Worm (Caenorhabditis elegans) whole organism, early embryonic: Measurements from ENCODE around the gene Y69A2AR.51.

ENCODE experiments used
- F13C5.2 ChIP-seq: sonication (generic microtip); optimal IDR thresholded peaks from 2 replicates; lab custom pipeline; 2017; ENCODE audit warnings: mild to moderate bottlenecking, missing genetic modification characterization, inconsistent platforms, missing compliant biosample characterization
- aly-1 ChIP-seq: sonication (generic microtip); optimal IDR thresholded peaks from 2 replicates; lab custom pipeline; 2016; ENCODE audit warnings: missing genetic modification characterization, missing compliant biosample characterization
- ama-1 ChIP-seq: fragments of 150-350 bp; optimal IDR thresholded peaks from 2 replicates; lab custom pipeline; 2014
- ceh-36 ChIP-seq: sonication (generic microtip); optimal IDR thresholded peaks from 2 replicates; lab custom pipeline; 2016; ENCODE audit warnings: missing genetic modification characterization, inconsistent platforms, missing compliant biosample characterization
- ets-7 ChIP-seq: sonication (generic microtip); optimal IDR thresholded peaks from 2 replicates; lab custom pipeline; 2016; ENCODE audit warnings: missing genotype, missing genetic modification characterization, missing compliant biosample characterization
- hmg-4 ChIP-seq: fragments of 200-800 bp; sonication (Bioruptor generic); optimal IDR thresholded peaks from 2 replicates; lab custom pipeline; 2018; ENCODE audit warnings: mild to moderate bottlenecking, missing genetic modification characterization, missing compliant biosample characterization
- hnd-1 ChIP-seq: sonication (generic microtip); optimal IDR thresholded peaks from 2 replicates; lab custom pipeline; 2016; ENCODE audit warnings: missing genetic modification characterization, missing compliant biosample characterization
- pes-1 ChIP-seq: fragments of 200-800 bp; sonication (Bioruptor generic); IDR thresholded peaks from 2 replicates; pipeline ENCODE4 v1.3.6; 2022; ENCODE audit warnings: missing genetic modification reagents, missing genetic modification characterization, missing compliant biosample characterization
- scrt-1 ChIP-seq: fragments of 200-800 bp; sonication (Bioruptor generic); IDR thresholded peaks from 2 replicates; pipeline ENCODE4 v1.3.6; 2022; ENCODE audit warnings: missing genetic modification characterization, missing compliant biosample characterization
- sea-1 ChIP-seq: fragments of 200-800 bp; sonication (Bioruptor generic); conservative IDR thresholded peaks from 2 replicates; pipeline ENCODE4 v1.3.6; 2022; ENCODE audit warnings: missing genetic modification characterization, missing compliant biosample characterization
- tbx-37 ChIP-seq: fragments of 200-800 bp; sonication (Bioruptor generic); conservative IDR thresholded peaks from 2 replicates; pipeline ENCODE4 v1.3.6; 2022; ENCODE audit warnings: missing genetic modification reagents, missing genetic modification characterization, missing compliant biosample characterization

- TF ChIP-seq ama-1 (lab: Kevin White, UChicago), result no peak
- no peak for TF ChIP-seq hmg-4 (GFP tag; lab: Kevin White, UChicago)
- TF ChIP-seq pes-1, result no peak
- TF ChIP-seq scrt-1, result no peak
- TF ChIP-seq ets-7, result no peak
- TF ChIP-seq sea-1 (GFP tag; lab: Robert Waterston, UW), result no peak
- no peak for TF ChIP-seq hnd-1 (tag; lab: Kevin White, UChicago)
- TF ChIP-seq tbx-37 (GFP tag; lab: Robert Waterston, UW), result no peak
- no peak for TF ChIP-seq aly-1
- TF ChIP-seq F13C5.2 (tag; lab: Kevin White, UChicago), result no peak
- no peak for TF ChIP-seq ceh-36
These were observed 46.4 kb downstream of the Y69A2AR.51 start, which contains the start of gene smf-3 for ce11 chrIV:2618611-2619010.
